Worm (Caenorhabditis elegans): ENCODE measurements around the gene lin-14.

- no peak for TF ChIP-seq sea-2 (GFP tag; optimal IDR thresholded peaks at IDR 0.05)
- no peak for TF ChIP-seq unc-39 (tag; optimal IDR thresholded peaks at IDR 0.05)
- TF ChIP-seq elt-3 (tag; optimal IDR thresholded peaks at IDR 0.05) = no peak
- TF ChIP-seq mdl-1 (tag; optimal IDR thresholded peaks at IDR 0.05) = no peak
- TF ChIP-seq nhr-77 (tag; optimal IDR thresholded peaks at IDR 0.05) = no peak
These were observed 52.1 kb downstream of the lin-14 start for ce11 chrX:11517433-11517832.

All from whole organism, L3 larva.